Worm (Caenorhabditis elegans) whole organism, midembryonic: ENCODE results near the gene sel-1.

Experiments
- T22C8.4 ChIP-seq: fragments of 200-800 bp; sonication (Bioruptor generic); IDR thresholded peaks from 2 replicates; pipeline ENCODE4 v1.3.6; 2022; ENCODE audit warnings: missing genetic modification characterization, missing compliant biosample characterization
- cog-1 ChIP-seq: sonication (generic microtip); optimal IDR thresholded peaks from 2 replicates; lab custom pipeline; 2016; ENCODE audit warnings: missing genetic modification characterization, missing compliant biosample characterization
- flt-1 ChIP-seq: fragments of 200-800 bp; sonication (Bioruptor generic); IDR thresholded peaks from 2 replicates; pipeline ENCODE4 v1.3.6; 2022; ENCODE audit warnings: missing genetic modification characterization, missing compliant biosample characterization
- klf-2 ChIP-seq: fragments of 200-800 bp; sonication (Bioruptor generic); conservative IDR thresholded peaks from 2 replicates; pipeline ENCODE4 v1.3.6; 2022; ENCODE audit warnings: missing genetic modification reagents, missing genetic modification characterization, missing compliant biosample characterization
- med-1 ChIP-seq: sonication (generic microtip); optimal IDR thresholded peaks from 2 replicates; lab custom pipeline; 2017; ENCODE audit warnings: missing genetic modification characterization, mild to moderate bottlenecking, missing compliant biosample characterization, antibody characterized with exemption, missing genetic modification reagents; ENCODE audit not compliant: insufficient read depth
- ref-1 ChIP-seq: fragments of 200-800 bp; sonication (Bioruptor generic); conservative IDR thresholded peaks from 2 replicates; pipeline ENCODE4 v1.3.6; 2022; ENCODE audit warnings: missing genetic modification reagents, missing genetic modification characterization, missing compliant biosample characterization
- tab-1 ChIP-seq: fragments of 200-800 bp; sonication (Bioruptor generic); IDR thresholded peaks from 2 replicates; pipeline ENCODE4 v1.3.6; 2022; ENCODE audit warnings: missing genetic modification characterization, missing compliant biosample characterization
- ztf-23 ChIP-seq: fragments of 200-800 bp; sonication (Bioruptor generic); IDR thresholded peaks from 2 replicates; pipeline ENCODE4 v1.3.6; 2022; ENCODE audit warnings: missing genetic modification reagents, missing genetic modification characterization, missing compliant biosample characterization
- ztf-29 ChIP-seq: fragments of 200-800 bp; sonication (Bioruptor generic); IDR thresholded peaks from 2 replicates; pipeline ENCODE4 v1.3.6; 2022; ENCODE audit warnings: missing genetic modification reagents, missing genetic modification characterization, missing compliant biosample characterization

DNA sequence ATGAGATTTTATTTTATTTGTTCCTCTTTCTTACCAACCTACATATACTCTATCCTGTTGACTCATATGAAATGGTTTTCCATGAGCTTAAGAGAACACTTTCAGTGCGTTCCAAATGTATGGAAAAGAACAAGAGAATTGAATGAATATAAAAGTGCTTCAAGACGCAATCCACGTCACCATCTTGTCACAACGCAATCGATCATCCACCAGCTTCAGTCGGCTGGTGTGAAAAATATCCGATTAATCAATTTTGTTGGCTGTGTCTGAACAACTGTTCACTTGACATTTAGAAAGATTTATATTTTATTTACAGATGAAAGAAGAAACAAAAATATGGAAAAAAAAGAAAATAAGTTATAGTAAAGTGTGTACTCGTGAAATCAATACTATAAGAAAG, 37.2 kb upstream of the sel-1 start:
- TF ChIP-seq tab-1 (GFP tag; lab: Robert Waterston, UW) (no peak), ztf-23 (GFP tag; lab: Robert Waterston, UW) (no peak), flt-1 (GFP tag; lab: Robert Waterston, UW) (no peak), ref-1 (GFP tag; lab: Robert Waterston, UW) (no peak), klf-2 (GFP tag; lab: Robert Waterston, UW) (no peak), ztf-29 (no peak), cog-1 (tag; lab: Kevin White, UChicago) (no peak), med-1 (GFP tag; lab: Kevin White, UChicago) (no peak), T22C8.4 (GFP tag; lab: Robert Waterston, UW) (no peak)
